Worm (Caenorhabditis elegans) whole organism, early embryonic: Measurements from ENCODE around the gene R12A1.3.

Experiments used
- aly-1 ChIP-seq: sonication (generic microtip); optimal IDR thresholded peaks from 2 replicates; lab custom pipeline; 2016; ENCODE audit warnings: missing genetic modification characterization, missing compliant biosample characterization
- ama-1 ChIP-seq: fragments of 150-350 bp; optimal IDR thresholded peaks from 2 replicates; lab custom pipeline; 2014
- ets-7 ChIP-seq: sonication (generic microtip); optimal IDR thresholded peaks from 2 replicates; lab custom pipeline; 2016; ENCODE audit warnings: missing genotype, missing genetic modification characterization, missing compliant biosample characterization
- flt-1 ChIP-seq: fragments of 200-800 bp; sonication (Bioruptor generic); IDR thresholded peaks from 2 replicates; pipeline ENCODE4 v1.3.6; 2022; ENCODE audit warnings: missing genetic modification characterization, missing compliant biosample characterization
- hmbx-1 ChIP-seq: sonication (generic microtip); optimal IDR thresholded peaks from 2 replicates; lab custom pipeline; 2016; ENCODE audit warnings: mild to moderate bottlenecking, missing genetic modification characterization, missing compliant biosample characterization
- hmg-4 ChIP-seq: fragments of 200-800 bp; sonication (Bioruptor generic); optimal IDR thresholded peaks from 2 replicates; lab custom pipeline; 2018; ENCODE audit warnings: mild to moderate bottlenecking, missing genetic modification characterization, missing compliant biosample characterization
- scrt-1 ChIP-seq: fragments of 200-800 bp; sonication (Bioruptor generic); IDR thresholded peaks from 2 replicates; pipeline ENCODE4 v1.3.6; 2022; ENCODE audit warnings: missing genetic modification characterization, missing compliant biosample characterization
- sea-1 ChIP-seq: fragments of 200-800 bp; sonication (Bioruptor generic); conservative IDR thresholded peaks from 2 replicates; pipeline ENCODE4 v1.3.6; 2022; ENCODE audit warnings: missing genetic modification characterization, missing compliant biosample characterization

ce11 chrV:1454762-1455161, 29.2 kb upstream of the R12A1.3 start, which contains the start of gene chil-14:
- TF ChIP-seq sea-1 (no peak), flt-1 (no peak), ets-7 (tag; lab: Kevin White, UChicago) (no peak), ama-1 (lab: Kevin White, UChicago) (no peak), scrt-1 (no peak), aly-1 (tag; lab: Kevin White, UChicago) (no peak), hmg-4 (no peak), hmbx-1 (no peak)
